Fruit fly (Drosophila melanogaster) whole organism, embryonic: ENCODE results near the gene MEP-1.

ENCODE experiments used
- BEAF-32 ChIP-seq: fragments of 200-800 bp; sonication (Bioruptor generic); optimal IDR thresholded peaks from 3 replicates; lab custom pipeline; 2017; ENCODE audit warnings: missing biosample characterization, missing genetic modification characterization, mild to moderate bottlenecking, moderate library complexity, missing genetic modification reagents
- CG10147 ChIP-seq: fragments of 200-800 bp; sonication (Bioruptor generic); optimal IDR thresholded peaks from 2 replicates; lab custom pipeline; 2019; ENCODE audit warnings: missing biosample characterization, mild to moderate bottlenecking, missing genetic modification characterization, moderate library complexity
- CG10274 ChIP-seq: fragments of 200-800 bp; sonication (Bioruptor generic); optimal IDR thresholded peaks from 3 replicates; lab custom pipeline; 2017; ENCODE audit warnings: missing biosample characterization, mild to moderate bottlenecking, missing genetic modification characterization
- CG12744 ChIP-seq: fragments of 200-800 bp; sonication (Bioruptor generic); optimal IDR thresholded peaks from 2 replicates; lab custom pipeline; 2016; ENCODE audit warnings: missing biosample characterization, missing genetic modification characterization
- CG13775 ChIP-seq: fragments of 200-800 bp; sonication (Bioruptor generic); optimal IDR thresholded peaks from 3 replicates; lab custom pipeline; 2017; ENCODE audit warnings: missing biosample characterization, mild to moderate bottlenecking, missing genetic modification characterization
- CG13894 ChIP-seq: fragments of 200-800 bp; sonication (Bioruptor generic); optimal IDR thresholded peaks from 3 replicates; lab custom pipeline; 2018; ENCODE audit warnings: missing biosample characterization, mild to moderate bottlenecking, missing genetic modification characterization, moderate library complexity
- CG16779 ChIP-seq: fragments of 200-800 bp; sonication (Bioruptor generic); IDR thresholded peaks from 2 replicates; pipeline ENCODE4 v1.3.6; 2022; ENCODE audit warnings: missing biosample characterization, missing genetic modification characterization
- CG17385 ChIP-seq: fragments of 200-800 bp; sonication (Bioruptor generic); optimal IDR thresholded peaks from 3 replicates; lab custom pipeline; 2018; ENCODE audit warnings: missing biosample characterization, mild to moderate bottlenecking, missing genetic modification characterization
- CG17612 ChIP-seq: fragments of 200-800 bp; sonication (Bioruptor generic); IDR thresholded peaks from 2 replicates; pipeline ENCODE4 v1.3.6; 2022; ENCODE audit warnings: missing biosample characterization, missing genetic modification characterization
- CG17912 ChIP-seq: fragments of 200-800 bp; sonication (Bioruptor generic); optimal IDR thresholded peaks from 2 replicates; lab custom pipeline; 2018; ENCODE audit warnings: missing biosample characterization, mild to moderate bottlenecking, missing genetic modification characterization
- CG18764 ChIP-seq: fragments of 200-800 bp; sonication (Bioruptor generic); optimal IDR thresholded peaks from 3 replicates; lab custom pipeline; 2016; ENCODE audit warnings: missing biosample characterization, missing genetic modification characterization
- CG3407 ChIP-seq: fragments of 200-800 bp; sonication (Bioruptor generic); optimal IDR thresholded peaks from 2 replicates; lab custom pipeline; 2018; ENCODE audit warnings: missing biosample characterization, mild to moderate bottlenecking, missing genetic modification characterization
- CG4404 ChIP-seq: fragments of 200-800 bp; sonication (Bioruptor generic); IDR thresholded peaks from 2 replicates; pipeline ENCODE4 v1.3.6; 2022; ENCODE audit warnings: missing biosample characterization, missing genetic modification characterization
- CG4707 ChIP-seq: fragments of 200-800 bp; sonication (Bioruptor generic); optimal IDR thresholded peaks from 2 replicates; lab custom pipeline; 2018; ENCODE audit warnings: missing biosample characterization, mild to moderate bottlenecking, missing genetic modification characterization, moderate library complexity
- CG7357 ChIP-seq: fragments of 200-800 bp; sonication (Bioruptor generic); IDR thresholded peaks from 3 replicates; pipeline ENCODE4 v1.3.6; 2022; ENCODE audit warnings: missing biosample characterization, missing genetic modification characterization
- CG8281 ChIP-seq: fragments of 200-800 bp; sonication (Bioruptor generic); optimal IDR thresholded peaks from 2 replicates; lab custom pipeline; 2018; ENCODE audit warnings: missing biosample characterization, mild to moderate bottlenecking, missing genetic modification characterization, moderate library complexity
- Dll ChIP-seq: fragments of 200-800 bp; sonication (Bioruptor generic); IDR thresholded peaks from 4 replicates; pipeline ENCODE4 v1.3.6; 2022; ENCODE audit warnings: missing biosample characterization, missing genetic modification characterization; ENCODE audit not compliant: partially characterized antibody
- Drgx ChIP-seq: fragments of 200-800 bp; sonication (Bioruptor generic); IDR thresholded peaks from 2 replicates; pipeline ENCODE4 v1.3.6; 2022; ENCODE audit warnings: missing biosample characterization, missing genetic modification characterization
- ERR ChIP-seq: fragments of 200-800 bp; sonication (Bioruptor generic); optimal IDR thresholded peaks from 2 replicates; lab custom pipeline; 2016; ENCODE audit warnings: missing biosample characterization, missing genetic modification characterization
- H15 ChIP-seq: fragments of 200-800 bp; sonication (Bioruptor generic); IDR thresholded peaks from 3 replicates; pipeline ENCODE4 v1.3.6; 2022; ENCODE audit warnings: missing biosample characterization, missing genetic modification characterization
- HLH4C ChIP-seq: fragments of 200-800 bp; sonication (Bioruptor generic); IDR thresholded peaks from 3 replicates; pipeline ENCODE4 v1.3.6; 2022; ENCODE audit warnings: missing biosample characterization, missing genetic modification characterization; ENCODE audit not compliant: partially characterized antibody
- HmgD ChIP-seq: fragments of 200-800 bp; sonication (Bioruptor generic); optimal IDR thresholded peaks from 3 replicates; lab custom pipeline; 2016; ENCODE audit warnings: missing biosample characterization, missing genetic modification characterization
- Lim3 ChIP-seq: fragments of 200-800 bp; sonication (Bioruptor generic); IDR thresholded peaks from 2 replicates; pipeline ENCODE4 v1.3.6; 2022; ENCODE audit warnings: missing biosample characterization, missing genetic modification characterization
- Meics ChIP-seq: fragments of 200-800 bp; sonication (Bioruptor generic); optimal IDR thresholded peaks from 2 replicates; lab custom pipeline; 2017; ENCODE audit warnings: missing biosample characterization, mild to moderate bottlenecking, missing genetic modification characterization
- Optix ChIP-seq: fragments of 200-800 bp; sonication (Bioruptor generic); IDR thresholded peaks from 3 replicates; pipeline ENCODE4 v1.3.6; 2022; ENCODE audit warnings: missing biosample characterization, missing genetic modification characterization
- Pdp1 ChIP-seq, 2 experiments: fragments of 200-800 bp; sonication (Bioruptor generic); optimal IDR thresholded peaks; 3 replicates each; lab custom pipeline; 2016; ENCODE audit warnings: missing biosample characterization in 2 of 2, missing genetic modification characterization in 2 of 2, mild to moderate bottlenecking in 1 of 2, moderate library complexity in 1 of 2
- Sry-β ChIP-seq: fragments of 200-800 bp; sonication (Bioruptor generic); optimal IDR thresholded peaks from 2 replicates; lab custom pipeline; 2018; ENCODE audit warnings: missing biosample characterization, mild to moderate bottlenecking, missing genetic modification characterization, moderate library complexity
- TFAM ChIP-seq: fragments of 200-800 bp; sonication (Bioruptor generic); optimal IDR thresholded peaks from 2 replicates; lab custom pipeline; 2017; ENCODE audit warnings: missing biosample characterization, missing genetic modification characterization, inconsistent platforms
- Xbp1 ChIP-seq: fragments of 200-800 bp; sonication (Bioruptor generic); optimal IDR thresholded peaks from 3 replicates; lab custom pipeline; 2016; ENCODE audit warnings: missing biosample characterization, mild to moderate bottlenecking, missing genetic modification characterization
- ara ChIP-seq: fragments of 200-800 bp; sonication (Bioruptor generic); IDR thresholded peaks from 2 replicates; pipeline ENCODE4 v1.3.6; 2022; ENCODE audit warnings: missing biosample characterization, missing genetic modification characterization
- bowl ChIP-seq: fragments of 200-800 bp; sonication (Bioruptor generic); IDR thresholded peaks from 2 replicates; pipeline ENCODE4 v1.3.6; 2022; ENCODE audit warnings: missing biosample characterization, missing genetic modification characterization
- bsh ChIP-seq, 2 experiments: fragments of 200-800 bp; sonication (Bioruptor generic); optimal IDR thresholded peaks; 2 replicates each; lab custom pipeline; 2017 to 2018; ENCODE audit warnings: mild to moderate bottlenecking in 2 of 2, missing biosample characterization in 2 of 2, missing genetic modification characterization in 2 of 2, moderate library complexity in 1 of 2
- corto ChIP-seq: fragments of 200-800 bp; sonication (Bioruptor generic); optimal IDR thresholded peaks from 2 replicates; lab custom pipeline; 2016; ENCODE audit warnings: missing biosample characterization, mild to moderate bottlenecking, missing genetic modification characterization, moderate library complexity
- crc ChIP-seq: fragments of 200-800 bp; sonication (Bioruptor generic); optimal IDR thresholded peaks from 2 replicates; lab custom pipeline; 2016; ENCODE audit warnings: missing biosample characterization, missing genetic modification characterization
- da ChIP-seq: fragments of 200-800 bp; sonication (Bioruptor generic); optimal IDR thresholded peaks from 2 replicates; lab custom pipeline; 2016; ENCODE audit warnings: missing biosample characterization, missing genetic modification characterization
- emc ChIP-seq: fragments of 200-800 bp; sonication (Bioruptor generic); optimal IDR thresholded peaks from 2 replicates; lab custom pipeline; 2016; ENCODE audit warnings: missing biosample characterization, missing genetic modification characterization
- fd3F ChIP-seq: fragments of 200-800 bp; sonication (Bioruptor generic); optimal IDR thresholded peaks from 2 replicates; lab custom pipeline; 2018; ENCODE audit warnings: missing biosample characterization, mild to moderate bottlenecking, missing genetic modification characterization, moderate library complexity
- gsb ChIP-seq: fragments of 200-800 bp; sonication (Bioruptor generic); IDR thresholded peaks from 2 replicates; pipeline ENCODE4 v1.3.6; 2022; ENCODE audit warnings: missing biosample characterization, missing genetic modification characterization
- hbn ChIP-seq: fragments of 200-800 bp; sonication (Bioruptor generic); IDR thresholded peaks from 2 replicates; pipeline ENCODE4 v1.3.6; 2022; ENCODE audit warnings: missing biosample characterization, missing genetic modification characterization; ENCODE audit not compliant: partially characterized antibody
- lov ChIP-seq, 2 experiments: fragments of 200-800 bp in 1 of 2; fragments of >200 bp in 1 of 2; sonication (Bioruptor generic) in 1 of 2; IDR thresholded peaks in 1 of 2; optimal IDR thresholded peaks in 1 of 2; 2 replicates in 1 of 2; 3 replicates in 1 of 2; pipeline versions ENCODE4 v1.3.6 to Lab custom; 2017 to 2022; ENCODE audit warnings: missing biosample characterization in 1 of 2, missing genetic modification characterization in 1 of 2
- mam ChIP-seq: fragments of 200-800 bp; sonication (Bioruptor generic); optimal IDR thresholded peaks from 3 replicates; lab custom pipeline; 2016; ENCODE audit warnings: missing biosample characterization, missing genetic modification characterization
- pan ChIP-seq, 4 experiments: fragments of >200 bp in 3 of 4; fragments of 200-800 bp in 1 of 4; sonication (Bioruptor generic) in 1 of 4; optimal IDR thresholded peaks in 3 of 4; IDR thresholded peaks in 1 of 4; 2 replicates each; pipeline versions ENCODE4 v1.3.6 to Lab custom; 2017 to 2022; ENCODE audit warnings: missing biosample characterization in 2 of 4, missing genetic modification characterization in 2 of 4, mixed read lengths in 1 of 4
- pita ChIP-seq: fragments of 200-800 bp; sonication (Bioruptor generic); optimal IDR thresholded peaks from 2 replicates; lab custom pipeline; 2017; ENCODE audit warnings: missing biosample characterization, mild to moderate bottlenecking, missing genetic modification characterization
- ranshi ChIP-seq: fragments of 200-800 bp; sonication (Bioruptor generic); IDR thresholded peaks from 2 replicates; pipeline ENCODE4 v1.3.6; 2022; ENCODE audit warnings: missing biosample characterization, missing genetic modification characterization
- ssp ChIP-seq: fragments of 200-800 bp; sonication (Bioruptor generic); IDR thresholded peaks from 2 replicates; pipeline ENCODE4 v1.3.6; 2022; ENCODE audit warnings: missing biosample characterization, missing genetic modification characterization
- twi ChIP-seq: fragments of 200-800 bp; optimal IDR thresholded peaks from 2 replicates; lab custom pipeline; 2019; ENCODE audit warnings: missing biosample characterization, mild to moderate bottlenecking, missing genetic modification characterization, moderate library complexity
- wdn ChIP-seq: fragments of 200-800 bp; sonication (Bioruptor generic); IDR thresholded peaks from 2 replicates; pipeline ENCODE4 v1.3.6; 2022; ENCODE audit warnings: missing biosample characterization, missing genetic modification characterization

MEP-1 gene

dm6 chr3L:2586804-2587561 is 44.5 kb upstream of the MEP-1 start, which contains the start of gene RpL8 (continued):
- TF ChIP-seq bsh (GFP tag; optimal IDR thresholded peaks at IDR 0.05; lab: Kevin White, UChicago) (peak; percentile 65 to 67), Pdp1 (GFP tag; optimal IDR thresholded peaks at IDR 0.05; lab: Kevin White, UChicago) (peak; percentile 63 to 66), ssp (GFP tag; lab: Robert Waterston, UW) (peak; percentile 94), Xbp1 (GFP tag; lab: Kevin White, UChicago) (peak; percentile 84), hbn (peak; percentile 62), CG10147 (peak; percentile 43), pan (optimal IDR thresholded peaks at IDR 0.05; lab: Kevin White, UChicago) (no peak), pan (GFP tag; optimal IDR thresholded peaks at IDR 0.05 in 1 of 2, IDR thresholded peaks at IDR 0.05 in 1 of 2) (peak in 1 of 2 experiments; percentile 85), corto (GFP tag; lab: Kevin White, UChicago) (peak; percentile 0), CG18764 (GFP tag; lab: Kevin White, UChicago) (peak; percentile 71), twi (peak; percentile 30), CG16779 (GFP tag; lab: Robert Waterston, UW) (peak; percentile 75), Dll (GFP tag; lab: Robert Waterston, UW) (peak; percentile 59; the same call in 1 of the 4 replicates), CG17612 (GFP tag; lab: Robert Waterston, UW) (0 out of 2 replicates have a peak, but pooled peaks have one; percentile 25), Optix (peak; percentile 85), CG10274 (GFP tag; lab: Kevin White, UChicago) (peak; percentile 65), bowl (GFP tag; lab: Robert Waterston, UW) (peak; percentile 63; the same call in 1 of the 2 replicates), CG4707 (GFP tag; lab: Kevin White, UChicago) (peak; percentile 92), gsb (GFP tag; lab: Robert Waterston, UW) (peak; percentile 57), CG8281 (tag; lab: Kevin White, UChicago) (peak; percentile 53), CG7357 (GFP tag; lab: Robert Waterston, UW) (peak; percentile 94), da (peak; percentile 71), emc (GFP tag; lab: Kevin White, UChicago) (peak; percentile 80), ranshi (GFP tag; lab: Robert Waterston, UW) (peak; percentile 86), CG17912 (GFP tag; lab: Kevin White, UChicago) (peak; percentile 95), fd3F (GFP tag; lab: Kevin White, UChicago) (peak; percentile 60), Drgx (GFP tag; lab: Robert Waterston, UW) (no peak; the same call in none of the 2 replicates), HmgD (peak; percentile 79), CG13894 (peak; percentile 72), TFAM (GFP tag; lab: Kevin White, UChicago) (peak; percentile 30), ara (GFP tag; lab: Robert Waterston, UW) (peak; percentile 62), CG17385 (GFP tag; lab: Kevin White, UChicago) (peak; percentile 98), CG12744 (GFP tag; lab: Kevin White, UChicago) (peak; percentile 75), H15 (peak; percentile 75), BEAF-32 (GFP tag; lab: Kevin White, UChicago) (peak; percentile 78), CG3407 (GFP tag; lab: Kevin White, UChicago) (peak; percentile 70), ERR (GFP tag; lab: Kevin White, UChicago) (peak; percentile 46), Lim3 (GFP tag; lab: Robert Waterston, UW) (no peak), pita (GFP tag; lab: Kevin White, UChicago) (no peak), mam (GFP tag; lab: Kevin White, UChicago) (peak; percentile 61), HLH4C (GFP tag; lab: Robert Waterston, UW) (no peak), Meics (GFP tag; lab: Kevin White, UChicago) (peak; percentile 92), CG4404 (peak; percentile 34), crc (GFP tag; lab: Kevin White, UChicago) (peak; percentile 71), CG13775 (GFP tag; lab: Kevin White, UChicago) (peak; percentile 90), Sry-β (GFP tag; lab: Kevin White, UChicago) (peak; percentile 51), lov (optimal IDR thresholded peaks at IDR 0.05; lab: Kevin White, UChicago) (no peak), lov (GFP tag; IDR thresholded peaks at IDR 0.05; lab: Robert Waterston, UW) (peak; percentile 95), wdn (peak; percentile 55)
